Fruit fly (Drosophila melanogaster): ENCODE data around the gene Fum4.

dm6 chr2L:10143334-10143733, 48.0 kb downstream of the Fum4 start:
- TF ChIP-seq psq (optimal IDR thresholded peaks at IDR 0.05) (no peak), pan (optimal IDR thresholded peaks at IDR 0.05) (no peak), usp (GFP tag; optimal IDR thresholded peaks at IDR 0.05) (no peak)

Measured in whole organism.